Fruit fly (Drosophila melanogaster): Measurements from ENCODE around the gene CG31909.
A peak's percentile ranks its signal among the peaks of the same experiment; 100 is the strongest.

Gene CG31909

dm6 chr2L:7219650-7220267 is 37.6 kb upstream of the CG31909 start, which contains the start of gene CG13784 (continued):
- TF ChIP-seq HLH3B (GFP tag; IDR thresholded peaks at IDR 0.05): no peak
- no peak for TF ChIP-seq Sry-β (GFP tag; optimal IDR thresholded peaks at IDR 0.05)
- TF ChIP-seq CG10959 (GFP tag; IDR thresholded peaks at IDR 0.05): no peak
- no peak for TF ChIP-seq CG2129 (GFP tag; IDR thresholded peaks at IDR 0.05; ENCODE audit: partially characterized antibody)
- no peak for TF ChIP-seq klu (GFP tag; IDR thresholded peaks at IDR 0.05)
- no peak for TF ChIP-seq CG32772 (GFP tag; IDR thresholded peaks at IDR 0.05)
- TF ChIP-seq chif (GFP tag; optimal IDR thresholded peaks at IDR 0.05): no peak
- peak; percentile 71 for TF ChIP-seq trem (tag; optimal IDR thresholded peaks at IDR 0.05)
- peak; percentile 71 for TF ChIP-seq CG12659 (GFP tag; optimal IDR thresholded peaks at IDR 0.05)
- TF ChIP-seq CG17612 (GFP tag; IDR thresholded peaks at IDR 0.05): 0 out of 2 replicates have a peak, but pooled peaks have one; percentile 17
- TF ChIP-seq CG17912 (GFP tag; optimal IDR thresholded peaks at IDR 0.05): no peak
- no peak for TF ChIP-seq tio (GFP tag; optimal IDR thresholded peaks at IDR 0.05)
- TF ChIP-seq CG17361 (GFP tag; IDR thresholded peaks at IDR 0.05): peak; percentile 47; the same call in 1 of the 3 replicates
- no peak for TF ChIP-seq ERR (GFP tag; optimal IDR thresholded peaks at IDR 0.05)
- peak; percentile 33 for TF ChIP-seq CG6683 (GFP tag; optimal IDR thresholded peaks at IDR 0.05)
- TF ChIP-seq tll (GFP tag; optimal IDR thresholded peaks at IDR 0.05): no peak
- peak; percentile 60 for TF ChIP-seq Tbp (GFP tag; optimal IDR thresholded peaks at IDR 0.05)
- no peak for TF ChIP-seq Oli (tag; optimal IDR thresholded peaks at IDR 0.05)
- no peak for TF ChIP-seq CG4328 (GFP tag; optimal IDR thresholded peaks at IDR 0.05)
- TF ChIP-seq CG33557 (GFP tag; optimal IDR thresholded peaks at IDR 0.05): no peak
- no peak for TF ChIP-seq CG4730 (GFP tag; IDR thresholded peaks at IDR 0.05)
- no peak; the same call in 1 of the 2 replicates for TF ChIP-seq amos (GFP tag; IDR thresholded peaks at IDR 0.05; ENCODE audit: partially characterized antibody)
- TF ChIP-seq lola (GFP tag; optimal IDR thresholded peaks at IDR 0.05): peak in 1 of 3 experiments; percentile 94
- no peak for TF ChIP-seq psq (GFP tag; optimal IDR thresholded peaks at IDR 0.05)
- TF ChIP-seq bcd (GFP tag; optimal IDR thresholded peaks at IDR 0.05): no peak
- peak; percentile 17 for TF ChIP-seq tin (GFP tag; optimal IDR thresholded peaks at IDR 0.05)
- peak; percentile 23; the same call in 1 of the 3 replicates for TF ChIP-seq CG11695 (GFP tag; IDR thresholded peaks at IDR 0.05)
- peak; percentile 96 for TF ChIP-seq CG4360 (GFP tag; IDR thresholded peaks at IDR 0.05)
- no peak for TF ChIP-seq hb (GFP tag; IDR thresholded peaks at IDR 0.05; ENCODE audit: partially characterized antibody)
- peak; percentile 39; the same call in 1 of the 2 replicates for TF ChIP-seq CG32767 (GFP tag; IDR thresholded peaks at IDR 0.05)
- peak; percentile 42 for TF ChIP-seq CG11723 (GFP tag; optimal IDR thresholded peaks at IDR 0.05)
- TF ChIP-seq Neu2 (GFP tag; optimal IDR thresholded peaks at IDR 0.05; ENCODE audit: borderline replicate concordance): no peak
- TF ChIP-seq eve (GFP tag; optimal IDR thresholded peaks at IDR 0.05): no peak
- no peak for TF ChIP-seq CG4617 (GFP tag; optimal IDR thresholded peaks at IDR 0.05; ENCODE audit: borderline replicate concordance)
- no peak for TF ChIP-seq CG12104 (GFP tag; optimal IDR thresholded peaks at IDR 0.05)
- TF ChIP-seq ham (GFP tag; IDR thresholded peaks at IDR 0.05): no peak
- TF ChIP-seq Blimp-1 (GFP tag; optimal IDR thresholded peaks at IDR 0.05): peak; percentile 36
- TF ChIP-seq lilli (GFP tag; optimal IDR thresholded peaks at IDR 0.05): peak; percentile 53
- TF ChIP-seq CG13894 (tag; optimal IDR thresholded peaks at IDR 0.05): peak; percentile 76
- TF ChIP-seq luna (GFP tag; optimal IDR thresholded peaks at IDR 0.05): no peak
- TF ChIP-seq pzg (GFP tag; optimal IDR thresholded peaks at IDR 0.05): peak; percentile 94
- TF ChIP-seq CG17359 (tag; optimal IDR thresholded peaks at IDR 0.05): peak; percentile 14
- TF ChIP-seq CG2199 (GFP tag; IDR thresholded peaks at IDR 0.05): no peak
- TF ChIP-seq ro (GFP tag; IDR thresholded peaks at IDR 0.05): no peak
- no peak for TF ChIP-seq pita (GFP tag; optimal IDR thresholded peaks at IDR 0.05)
- peak; percentile 22 for TF ChIP-seq CG1647 (GFP tag; optimal IDR thresholded peaks at IDR 0.05)
- no peak; the same call in 2 of the 3 replicates for TF ChIP-seq CG6175 (GFP tag; IDR thresholded peaks at IDR 0.05)
- peak; percentile 46 for TF ChIP-seq CG7839 (tag; optimal IDR thresholded peaks at IDR 0.05)
- TF ChIP-seq CG17186 (GFP tag; optimal IDR thresholded peaks at IDR 0.05): peak; percentile 23
